Fruit fly (Drosophila melanogaster) whole organism, embryonic: ENCODE data around the gene ball.

ENCODE experiments used
- BEAF-32 ChIP-seq: fragments of 200-800 bp; sonication (Bioruptor generic); optimal IDR thresholded peaks from 3 replicates; lab custom pipeline; 2017; ENCODE audit warnings: missing biosample characterization, missing genetic modification characterization, mild to moderate bottlenecking, moderate library complexity, missing genetic modification reagents
- CG10366 ChIP-seq: fragments of 200-800 bp; sonication (Bioruptor generic); IDR thresholded peaks from 2 replicates; pipeline ENCODE4 v1.3.6; 2022; ENCODE audit warnings: missing biosample characterization, missing genetic modification characterization
- CG11093 ChIP-seq: fragments of 200-800 bp; sonication (Bioruptor generic); IDR thresholded peaks from 3 replicates; pipeline ENCODE4 v1.3.6; 2022; ENCODE audit warnings: missing biosample characterization, missing genetic modification characterization
- CG15073 ChIP-seq: fragments of 200-800 bp; sonication (Bioruptor generic); optimal IDR thresholded peaks from 2 replicates; lab custom pipeline; 2016; ENCODE audit warnings: missing biosample characterization, missing genetic modification characterization
- CG15696 ChIP-seq: fragments of 200-800 bp; sonication (Bioruptor generic); optimal IDR thresholded peaks from 2 replicates; lab custom pipeline; 2019; ENCODE audit warnings: missing biosample characterization, mild to moderate bottlenecking, missing genetic modification characterization, moderate library complexity
- CG17829 ChIP-seq: fragments of 200-800 bp; optimal IDR thresholded peaks from 2 replicates; lab custom pipeline; 2019; ENCODE audit warnings: missing biosample characterization, mild to moderate bottlenecking, missing genetic modification characterization, moderate library complexity
- CG2120 ChIP-seq: fragments of 200-800 bp; sonication (Bioruptor generic); optimal IDR thresholded peaks from 3 replicates; lab custom pipeline; 2016; ENCODE audit warnings: missing biosample characterization, missing genetic modification characterization
- CG2199 ChIP-seq: fragments of 200-800 bp; sonication (Bioruptor generic); IDR thresholded peaks from 3 replicates; pipeline ENCODE4 v1.3.6; 2022; ENCODE audit warnings: missing biosample characterization, missing genetic modification characterization
- CG3065 ChIP-seq: fragments of 200-800 bp; sonication (Bioruptor generic); optimal IDR thresholded peaks from 2 replicates; lab custom pipeline; 2016; ENCODE audit warnings: missing biosample characterization, missing genetic modification characterization
- CG5953 ChIP-seq: fragments of 200-800 bp; sonication (Bioruptor generic); IDR thresholded peaks from 2 replicates; pipeline ENCODE4 v1.3.6; 2022; ENCODE audit warnings: missing biosample characterization, missing genetic modification characterization
- CG7839 ChIP-seq: fragments of 200-800 bp; sonication (Bioruptor generic); optimal IDR thresholded peaks from 3 replicates; lab custom pipeline; 2018; ENCODE audit warnings: missing biosample characterization, mild to moderate bottlenecking, missing genetic modification characterization, moderate library complexity
- CG8478 ChIP-seq: fragments of >200 bp; optimal IDR thresholded peaks from 2 replicates; lab custom pipeline; 2018
- CHES-1-like ChIP-seq: fragments of 200-800 bp; sonication (Bioruptor generic); optimal IDR thresholded peaks from 2 replicates; lab custom pipeline; 2016; ENCODE audit warnings: missing biosample characterization, missing genetic modification characterization
- Dbx ChIP-seq: fragments of 200-800 bp; sonication (Bioruptor generic); IDR thresholded peaks from 3 replicates; pipeline ENCODE4 v1.3.6; 2022; ENCODE audit warnings: missing biosample characterization, missing genetic modification characterization
- Doc3 ChIP-seq: fragments of 200-800 bp; sonication (Bioruptor generic); IDR thresholded peaks from 3 replicates; pipeline ENCODE4 v1.3.6; 2022; ENCODE audit warnings: missing biosample characterization, missing genetic modification characterization; ENCODE audit not compliant: partially characterized antibody
- Dp ChIP-seq: fragments of 200-800 bp; sonication (Bioruptor generic); optimal IDR thresholded peaks from 2 replicates; lab custom pipeline; 2018; ENCODE audit warnings: missing biosample characterization, mild to moderate bottlenecking, missing genetic modification characterization, moderate library complexity
- Dref ChIP-seq: fragments of 200-800 bp; sonication (Bioruptor generic); IDR thresholded peaks from 2 replicates; pipeline ENCODE4 v1.3.6; 2022; ENCODE audit warnings: missing biosample characterization, missing genetic modification characterization
- Drgx ChIP-seq: fragments of 200-800 bp; sonication (Bioruptor generic); IDR thresholded peaks from 2 replicates; pipeline ENCODE4 v1.3.6; 2022; ENCODE audit warnings: missing biosample characterization, missing genetic modification characterization
- E2f2 ChIP-seq: fragments of 200-800 bp; sonication (Bioruptor generic); IDR thresholded peaks from 2 replicates; pipeline ENCODE4 v1.3.6; 2022; ENCODE audit warnings: missing biosample characterization, missing genetic modification characterization
- Elba2 ChIP-seq: fragments of 200-800 bp; sonication (Bioruptor generic); optimal IDR thresholded peaks from 3 replicates; lab custom pipeline; 2016; ENCODE audit warnings: missing biosample characterization, missing genetic modification characterization
- Hr78 ChIP-seq, 2 experiments: fragments of 200-800 bp in 1 of 2; fragments of >200 bp in 1 of 2; sonication (Bioruptor generic) in 1 of 2; optimal IDR thresholded peaks; 2 replicates each; lab custom pipeline; 2017 to 2019; ENCODE audit warnings: missing biosample characterization in 2 of 2, missing genetic modification characterization in 2 of 2, mild to moderate bottlenecking in 1 of 2, moderate library complexity in 1 of 2
- Med ChIP-seq: fragments of 200-800 bp; sonication (Bioruptor generic); peaks from one replicate; lab custom pipeline; 2016; ENCODE audit warnings: missing biosample characterization, missing genetic modification characterization, mild to moderate bottlenecking, inconsistent platforms, moderate library complexity
- NK7.1 ChIP-seq: fragments of 200-800 bp; sonication (Bioruptor generic); optimal IDR thresholded peaks from 3 replicates; lab custom pipeline; 2016; ENCODE audit warnings: missing biosample characterization, missing genetic modification characterization
- Pdp1 ChIP-seq, 2 experiments: fragments of 200-800 bp; sonication (Bioruptor generic); optimal IDR thresholded peaks; 3 replicates each; lab custom pipeline; 2016; ENCODE audit warnings: missing biosample characterization in 2 of 2, missing genetic modification characterization in 2 of 2, mild to moderate bottlenecking in 1 of 2, moderate library complexity in 1 of 2
- Ptx1 ChIP-seq: fragments of 200-800 bp; sonication (Bioruptor generic); IDR thresholded peaks from 2 replicates; pipeline ENCODE4 v1.3.6; 2022; ENCODE audit warnings: missing biosample characterization, missing genetic modification characterization
- Ssrp ChIP-seq: fragments of 200-800 bp; sonication (Bioruptor generic); optimal IDR thresholded peaks from 2 replicates; lab custom pipeline; 2018; ENCODE audit warnings: missing biosample characterization, mild to moderate bottlenecking, missing genetic modification characterization, moderate library complexity
- Vsx1 ChIP-seq: fragments of 200-800 bp; sonication (Bioruptor generic); optimal IDR thresholded peaks from 2 replicates; lab custom pipeline; 2017; ENCODE audit warnings: missing biosample characterization, mild to moderate bottlenecking, missing genetic modification characterization, missing genetic modification reagents
- abd-A ChIP-seq: fragments of 200-800 bp; sonication (Bioruptor generic); optimal IDR thresholded peaks from 3 replicates; lab custom pipeline; 2019; ENCODE audit warnings: missing biosample characterization, mild to moderate bottlenecking, missing genetic modification characterization, moderate library complexity
- al ChIP-seq: fragments of 200-800 bp; sonication (Bioruptor generic); IDR thresholded peaks from 2 replicates; pipeline ENCODE4 v1.3.6; 2022; ENCODE audit warnings: missing biosample characterization, missing genetic modification characterization
- cas ChIP-seq: fragments of 200-800 bp; sonication (Bioruptor generic); IDR thresholded peaks from 2 replicates; pipeline ENCODE4 v1.3.6; 2022; ENCODE audit warnings: missing biosample characterization, missing genetic modification characterization
- ci ChIP-seq: fragments of 200-800 bp; sonication (Bioruptor generic); IDR thresholded peaks from 3 replicates; pipeline ENCODE4 v1.3.6; 2022; ENCODE audit warnings: missing biosample characterization, missing genetic modification characterization
- danr ChIP-seq: fragments of 200-800 bp; sonication (Bioruptor generic); IDR thresholded peaks from 2 replicates; pipeline ENCODE4 v1.3.6; 2022; ENCODE audit warnings: missing biosample characterization, missing genetic modification characterization
- disco-r ChIP-seq: fragments of 200-800 bp; sonication (Bioruptor generic); optimal IDR thresholded peaks from 2 replicates; lab custom pipeline; 2016; ENCODE audit warnings: missing biosample characterization, missing genetic modification characterization
- exex ChIP-seq: fragments of 200-800 bp; sonication (Bioruptor generic); optimal IDR thresholded peaks from 4 replicates; lab custom pipeline; 2018; ENCODE audit warnings: missing biosample characterization, mild to moderate bottlenecking, missing genetic modification characterization, moderate library complexity
- fu2 ChIP-seq: fragments of 200-800 bp; sonication (Bioruptor generic); optimal IDR thresholded peaks from 2 replicates; lab custom pipeline; 2016; ENCODE audit warnings: missing biosample characterization, missing genetic modification characterization
- gce ChIP-seq: fragments of 200-800 bp; sonication (Bioruptor generic); IDR thresholded peaks from 3 replicates; pipeline ENCODE4 v1.3.6; 2022; ENCODE audit warnings: missing biosample characterization, missing genetic modification characterization
- gsb ChIP-seq: fragments of 200-800 bp; sonication (Bioruptor generic); IDR thresholded peaks from 2 replicates; pipeline ENCODE4 v1.3.6; 2022; ENCODE audit warnings: missing biosample characterization, missing genetic modification characterization
- hb ChIP-seq: fragments of 200-800 bp; sonication (Bioruptor generic); IDR thresholded peaks from 3 replicates; pipeline ENCODE4 v1.3.6; 2022; ENCODE audit warnings: missing biosample characterization, missing genetic modification characterization; ENCODE audit not compliant: partially characterized antibody
- hkb ChIP-seq, 2 experiments: fragments of 200-800 bp in 1 of 2; fragments of >200 bp in 1 of 2; sonication (Bioruptor generic) in 1 of 2; IDR thresholded peaks in 1 of 2; optimal IDR thresholded peaks in 1 of 2; 2 replicates each; pipeline versions ENCODE4 v1.3.6 to Lab custom; 2017 to 2022; ENCODE audit warnings: missing biosample characterization in 1 of 2, missing genetic modification characterization in 1 of 2
- lov ChIP-seq, 2 experiments: fragments of 200-800 bp in 1 of 2; fragments of >200 bp in 1 of 2; sonication (Bioruptor generic) in 1 of 2; IDR thresholded peaks in 1 of 2; optimal IDR thresholded peaks in 1 of 2; 2 replicates in 1 of 2; 3 replicates in 1 of 2; pipeline versions ENCODE4 v1.3.6 to Lab custom; 2017 to 2022; ENCODE audit warnings: missing biosample characterization in 1 of 2, missing genetic modification characterization in 1 of 2
- nau ChIP-seq: fragments of 200-800 bp; sonication (Bioruptor generic); optimal IDR thresholded peaks from 3 replicates; lab custom pipeline; 2017; ENCODE audit warnings: missing biosample characterization, mild to moderate bottlenecking, missing genetic modification characterization, missing genetic modification reagents
- pros ChIP-seq: fragments of 200-800 bp; sonication (Bioruptor generic); optimal IDR thresholded peaks from 3 replicates; lab custom pipeline; 2019; ENCODE audit warnings: missing biosample characterization, mild to moderate bottlenecking, missing genetic modification characterization, moderate library complexity
- ranshi ChIP-seq: fragments of 200-800 bp; sonication (Bioruptor generic); IDR thresholded peaks from 2 replicates; pipeline ENCODE4 v1.3.6; 2022; ENCODE audit warnings: missing biosample characterization, missing genetic modification characterization
- sens ChIP-seq: fragments of 200-800 bp; sonication (Bioruptor generic); peaks from one replicate; lab custom pipeline; 2016; ENCODE audit warnings: missing biosample characterization, missing genetic modification characterization
- sug ChIP-seq: fragments of 200-800 bp; optimal IDR thresholded peaks from 2 replicates; lab custom pipeline; 2019; ENCODE audit warnings: missing biosample characterization, mild to moderate bottlenecking, missing genetic modification characterization, moderate library complexity
- yki ChIP-seq: fragments of >200 bp; optimal IDR thresholded peaks from 3 replicates; lab custom pipeline; 2018

The ball gene

DNA sequence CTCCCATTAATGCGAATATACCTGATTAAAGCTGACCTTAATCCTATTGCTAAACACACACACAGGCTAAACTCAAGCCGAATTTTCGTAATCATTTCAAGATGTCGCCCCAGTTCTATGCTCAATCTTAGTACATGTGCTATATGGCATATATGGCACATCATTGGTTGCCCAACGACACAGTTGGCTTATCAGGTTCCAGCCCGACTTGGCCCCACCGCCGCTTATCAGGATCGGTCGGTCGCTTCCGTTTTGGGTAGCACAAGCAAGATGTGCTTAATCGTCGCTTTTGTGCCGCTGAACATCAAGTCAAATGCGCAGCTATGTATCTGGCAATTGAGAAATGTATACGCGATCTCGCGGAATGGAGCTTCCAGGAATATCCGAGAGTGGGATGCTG is 4.5 kb upstream of the ball start (continued):
- no peak for TF ChIP-seq hb (GFP tag; lab: Robert Waterston, UW)
- no peak for TF ChIP-seq sens (GFP tag; lab: Kevin White, UChicago)
- no peak for TF ChIP-seq CG3065 (GFP tag; lab: Kevin White, UChicago)
- no peak for TF ChIP-seq Ssrp (tag; lab: Kevin White, UChicago)
- TF ChIP-seq CG17829 (tag; lab: Kevin White, UChicago): no peak
- no peak for TF ChIP-seq fu2 (GFP tag; lab: Kevin White, UChicago)
- TF ChIP-seq CG7839 (tag; lab: Kevin White, UChicago): no peak
- peak in 1 of 2 experiments; percentile 59 for TF ChIP-seq Pdp1 (GFP tag; optimal IDR thresholded peaks at IDR 0.05; lab: Kevin White, UChicago)
- no peak for TF ChIP-seq lov (optimal IDR thresholded peaks at IDR 0.05; lab: Kevin White, UChicago)
- TF ChIP-seq lov (GFP tag; IDR thresholded peaks at IDR 0.05; lab: Robert Waterston, UW): no peak
- no peak for TF ChIP-seq nau (GFP tag; lab: Kevin White, UChicago)
- TF ChIP-seq sug: peak; percentile 45
- no peak for TF ChIP-seq E2f2
- no peak for TF ChIP-seq al (GFP tag; lab: Robert Waterston, UW)
- TF ChIP-seq exex (tag; lab: Kevin White, UChicago): no peak
- TF ChIP-seq disco-r (GFP tag; lab: Kevin White, UChicago): no peak
- TF ChIP-seq CG15696 (tag; lab: Kevin White, UChicago): no peak
- no peak for TF ChIP-seq Doc3 (GFP tag; lab: Robert Waterston, UW)
- TF ChIP-seq Dbx (GFP tag; lab: Robert Waterston, UW): no peak

DNA sequence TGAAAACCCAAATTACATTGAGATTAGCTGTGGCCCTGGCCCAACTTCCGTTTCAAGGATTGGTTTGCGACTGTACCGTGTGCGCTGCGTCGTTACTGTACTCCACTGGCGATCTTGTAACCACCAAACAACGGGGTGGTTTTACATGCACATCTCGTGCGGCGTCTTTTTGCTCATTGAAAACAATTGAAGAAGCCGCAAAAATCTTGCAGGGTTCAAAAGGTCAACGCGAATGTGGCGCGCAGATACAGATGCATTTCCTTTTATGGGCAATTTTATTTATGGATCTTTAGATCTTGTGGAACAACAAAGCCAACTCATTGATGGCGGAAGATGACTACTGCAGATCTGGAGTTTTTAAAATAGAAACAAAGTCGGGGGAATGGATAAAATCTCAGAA is 3.9 kb upstream of the ball start:
- TF ChIP-seq pros (peak; percentile 95), Hr78 (GFP tag; optimal IDR thresholded peaks at IDR 0.05; lab: Kevin White, UChicago) (peak in 1 of 2 experiments; percentile 27), gsb (GFP tag; lab: Robert Waterston, UW) (no peak)

DNA sequence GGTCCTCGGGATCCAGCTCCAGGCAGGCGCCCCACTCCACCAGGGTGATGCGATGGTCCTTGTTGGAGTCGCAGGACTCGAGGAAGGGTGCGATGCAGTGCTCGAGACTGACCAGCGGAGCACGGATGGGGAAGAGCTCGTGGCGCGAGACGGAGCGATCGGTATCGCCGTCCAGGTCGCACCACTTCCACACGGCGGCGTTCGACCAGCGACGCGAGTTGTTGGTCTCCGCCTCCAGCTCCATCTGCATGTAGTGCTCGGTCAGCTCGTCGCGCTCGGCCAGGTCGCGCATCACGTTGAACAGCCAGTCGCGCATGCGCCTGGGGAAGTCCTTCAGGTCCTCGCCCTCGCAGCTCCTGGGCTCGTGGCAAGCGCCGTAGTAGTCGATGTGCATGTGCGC is 2.8 kb upstream of the ball start:
- TF ChIP-seq Med (GFP tag; lab: Kevin White, UChicago) (peak; percentile 43), CG11093 (GFP tag; lab: Robert Waterston, UW) (0 out of 3 replicates have a peak, but pooled peaks have one; percentile 16), Ptx1 (no peak), CG8478 (lab: Kevin White, UChicago) (peak; percentile 81), Dref (0 out of 2 replicates have a peak, but pooled peaks have one; percentile 19), cas (GFP tag; lab: Robert Waterston, UW) (peak; percentile 5; the same call in 1 of the 2 replicates), CG2199 (GFP tag; lab: Robert Waterston, UW) (0 out of 3 replicates have a peak, but pooled peaks have one; percentile 53), BEAF-32 (no peak), ranshi (GFP tag; lab: Robert Waterston, UW) (0 out of 2 replicates have a peak, but pooled peaks have one; percentile 12)

DNA sequence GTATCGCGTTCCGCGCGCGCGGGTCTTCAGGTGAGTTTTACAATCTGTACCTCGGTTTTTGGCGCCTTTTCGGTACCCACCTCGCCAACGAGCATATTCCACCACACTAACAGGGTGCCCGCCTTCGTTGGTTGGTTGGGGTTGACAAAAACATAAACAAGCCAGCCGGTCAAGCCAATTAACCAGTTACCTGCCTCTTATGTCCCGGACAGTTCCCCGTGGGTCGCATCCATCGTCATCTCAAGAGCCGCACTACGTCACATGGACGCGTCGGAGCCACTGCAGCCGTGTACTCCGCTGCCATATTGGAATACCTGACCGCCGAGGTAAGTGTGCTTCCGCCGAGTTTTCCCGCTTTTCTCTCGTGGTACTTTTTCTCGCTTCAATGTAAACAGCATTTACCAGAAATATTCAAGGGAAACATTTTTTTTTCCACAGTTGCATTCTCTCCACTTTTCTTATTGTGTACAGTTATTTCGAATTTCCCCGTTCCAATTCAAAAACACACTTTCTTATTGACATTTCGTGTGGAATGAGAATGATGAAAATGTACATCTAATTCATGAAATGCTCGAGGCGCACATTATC is 944 bp upstream of the ball start:
- TF ChIP-seq NK7.1 (GFP tag; lab: Kevin White, UChicago) (no peak), CG5953 (GFP tag; lab: Robert Waterston, UW) (peak; percentile 42; the same call in 1 of the 2 replicates), CG10366 (peak; percentile 79), Vsx1 (GFP tag; lab: Kevin White, UChicago) (peak; percentile 33), Drgx (GFP tag; lab: Robert Waterston, UW) (0 out of 2 replicates have a peak, but pooled peaks have one; percentile 9), gsb (GFP tag; lab: Robert Waterston, UW) (no peak), ci (peak; percentile 49; the same call in 1 of the 3 replicates), abd-A (no peak), CG2120 (no peak), Med (GFP tag; lab: Kevin White, UChicago) (peak; percentile 87), Elba2 (GFP tag; lab: Kevin White, UChicago) (peak; percentile 82), CG15073 (no peak), danr (GFP tag; lab: Robert Waterston, UW) (no peak), CHES-1-like (GFP tag; lab: Kevin White, UChicago) (no peak), E2f2 (peak; percentile 61), hkb (optimal IDR thresholded peaks at IDR 0.05; lab: Kevin White, UChicago) (no peak), hkb (GFP tag; IDR thresholded peaks at IDR 0.05; lab: Robert Waterston, UW) (no peak), Dp (GFP tag; lab: Kevin White, UChicago) (peak; percentile 71), gce (no peak), yki (lab: Kevin White, UChicago) (no peak)
